Fruit fly (Drosophila melanogaster) whole organism, embryonic: ENCODE measurements around the gene RpS28-like.
A peak's percentile ranks its signal among the peaks of the same experiment; 100 is the strongest.

Experiments
- Atf-2 ChIP-seq: fragments of 200-800 bp; sonication (Bioruptor generic); optimal IDR thresholded peaks from 2 replicates; lab custom pipeline; 2016; ENCODE audit warnings: missing biosample characterization, missing genetic modification characterization
- CG10267 ChIP-seq: fragments of 200-800 bp; sonication (Bioruptor generic); optimal IDR thresholded peaks from 2 replicates; lab custom pipeline; 2018; ENCODE audit warnings: missing biosample characterization, mild to moderate bottlenecking, missing genetic modification characterization, moderate library complexity
- CG11456 ChIP-seq: fragments of 200-800 bp; sonication (Bioruptor generic); IDR thresholded peaks from 3 replicates; pipeline ENCODE4 v1.3.6; 2022; ENCODE audit warnings: missing biosample characterization, missing genetic modification characterization
- CG12391 ChIP-seq: fragments of 200-800 bp; sonication (Bioruptor generic); optimal IDR thresholded peaks from 3 replicates; lab custom pipeline; 2018; ENCODE audit warnings: missing biosample characterization, mild to moderate bottlenecking, missing genetic modification characterization, moderate library complexity
- CG13123 ChIP-seq: fragments of 200-800 bp; sonication (Bioruptor generic); optimal IDR thresholded peaks from 2 replicates; lab custom pipeline; 2016; ENCODE audit warnings: missing biosample characterization, missing genetic modification characterization
- CG13287 ChIP-seq: fragments of 200-800 bp; sonication (Bioruptor generic); IDR thresholded peaks from 2 replicates; pipeline ENCODE4 v1.3.6; 2022; ENCODE audit warnings: missing biosample characterization, missing genetic modification characterization; ENCODE audit not compliant: partially characterized antibody
- CG15514 ChIP-seq: fragments of 200-800 bp; sonication (Bioruptor generic); optimal IDR thresholded peaks from 3 replicates; lab custom pipeline; 2017; ENCODE audit warnings: missing biosample characterization, missing genetic modification characterization, mild to moderate bottlenecking, moderate library complexity, missing genetic modification reagents
- CG17186 ChIP-seq: fragments of 200-800 bp; sonication (Bioruptor generic); optimal IDR thresholded peaks from 3 replicates; lab custom pipeline; 2017; ENCODE audit warnings: missing biosample characterization, missing genetic modification reagents, missing genetic modification characterization
- CG1792 ChIP-seq: fragments of 200-800 bp; sonication (Bioruptor generic); optimal IDR thresholded peaks from 2 replicates; lab custom pipeline; 2016; ENCODE audit warnings: missing biosample characterization, missing genetic modification characterization
- CG30431 ChIP-seq: fragments of 200-800 bp; sonication (Bioruptor generic); optimal IDR thresholded peaks from 2 replicates; lab custom pipeline; 2017; ENCODE audit warnings: missing biosample characterization, missing genetic modification characterization
- CG31224 ChIP-seq: fragments of 200-800 bp; sonication (Bioruptor generic); IDR thresholded peaks from 2 replicates; pipeline ENCODE4 v1.3.6; 2022; ENCODE audit warnings: missing biosample characterization, missing genetic modification characterization
- CG3163 ChIP-seq: fragments of 200-800 bp; sonication (Bioruptor generic); optimal IDR thresholded peaks from 3 replicates; lab custom pipeline; 2016; ENCODE audit warnings: missing biosample characterization, missing genetic modification characterization
- CG34224 ChIP-seq: fragments of 200-800 bp; sonication (Bioruptor generic); IDR thresholded peaks from 3 replicates; pipeline ENCODE4 v1.3.6; 2022; ENCODE audit warnings: missing biosample characterization, missing genetic modification characterization; ENCODE audit not compliant: partially characterized antibody
- CG34376 ChIP-seq: fragments of 200-800 bp; sonication (Bioruptor generic); optimal IDR thresholded peaks from 2 replicates; lab custom pipeline; 2018; ENCODE audit warnings: missing biosample characterization, mild to moderate bottlenecking, missing genetic modification characterization
- CG6175 ChIP-seq: fragments of 200-800 bp; sonication (Bioruptor generic); IDR thresholded peaks from 3 replicates; pipeline ENCODE4 v1.3.6; 2022; ENCODE audit warnings: missing biosample characterization, missing genetic modification characterization
- CG6791 ChIP-seq: fragments of 200-800 bp; sonication (Bioruptor generic); IDR thresholded peaks from 3 replicates; pipeline ENCODE4 v1.3.6; 2022; ENCODE audit warnings: missing biosample characterization, missing genetic modification characterization; ENCODE audit not compliant: partially characterized antibody
- CG7372 ChIP-seq: fragments of 200-800 bp; sonication (Bioruptor generic); IDR thresholded peaks from 2 replicates; pipeline ENCODE4 v1.3.6; 2022; ENCODE audit warnings: missing biosample characterization, missing genetic modification characterization
- CG7745 ChIP-seq: fragments of 200-800 bp; sonication (Bioruptor generic); optimal IDR thresholded peaks from 2 replicates; lab custom pipeline; 2018; ENCODE audit warnings: missing biosample characterization, mild to moderate bottlenecking, missing genetic modification characterization, moderate library complexity
- CG8388 ChIP-seq: fragments of 200-800 bp; sonication (Bioruptor generic); optimal IDR thresholded peaks from 2 replicates; lab custom pipeline; 2019; ENCODE audit warnings: missing biosample characterization, mild to moderate bottlenecking, missing genetic modification characterization, moderate library complexity
- CG8924 ChIP-seq: fragments of 200-800 bp; optimal IDR thresholded peaks from 3 replicates; lab custom pipeline; 2019; ENCODE audit warnings: missing biosample characterization, mild to moderate bottlenecking, missing genetic modification characterization, moderate library complexity
- CTCF ChIP-seq: fragments of 200-800 bp; sonication (Bioruptor generic); optimal IDR thresholded peaks from 2 replicates; lab custom pipeline; 2017; ENCODE audit warnings: missing biosample characterization, mild to moderate bottlenecking, missing genetic modification characterization, moderate library complexity
- Deaf1 ChIP-seq: fragments of 200-800 bp; optimal IDR thresholded peaks from 3 replicates; lab custom pipeline; 2019; ENCODE audit warnings: missing biosample characterization, mild to moderate bottlenecking, missing genetic modification characterization, moderate library complexity
- Dek ChIP-seq: fragments of 200-800 bp; sonication (Bioruptor generic); optimal IDR thresholded peaks from 3 replicates; lab custom pipeline; 2019; ENCODE audit warnings: missing biosample characterization, mild to moderate bottlenecking, missing genetic modification characterization, moderate library complexity
- Dfd ChIP-seq, 2 experiments: fragments of >200 bp; optimal IDR thresholded peaks; 2 replicates each; lab custom pipeline; 2017; ENCODE audit warnings: missing biosample characterization in 2 of 2, missing genetic modification characterization in 2 of 2
- Eip74EF ChIP-seq, 2 experiments: fragments of 200-800 bp in 1 of 2; fragments of >200 bp in 1 of 2; sonication (Bioruptor generic) in 1 of 2; optimal IDR thresholded peaks; 2 replicates each; lab custom pipeline; 2017 to 2019; ENCODE audit warnings: missing biosample characterization in 2 of 2, missing genetic modification characterization in 2 of 2, mild to moderate bottlenecking in 1 of 2, moderate library complexity in 1 of 2
- Mes4 ChIP-seq: fragments of 200-800 bp; sonication (Bioruptor generic); optimal IDR thresholded peaks from 2 replicates; lab custom pipeline; 2016; ENCODE audit warnings: missing biosample characterization, missing genetic modification characterization
- Myb ChIP-seq: fragments of 200-800 bp; sonication (Bioruptor generic); optimal IDR thresholded peaks from 2 replicates; lab custom pipeline; 2016; ENCODE audit warnings: missing biosample characterization, missing genetic modification characterization
- NC2β ChIP-seq: fragments of 200-800 bp; sonication (Bioruptor generic); optimal IDR thresholded peaks from 2 replicates; lab custom pipeline; 2016; ENCODE audit warnings: missing biosample characterization, missing genetic modification characterization
- Ptx1 ChIP-seq: fragments of 200-800 bp; sonication (Bioruptor generic); IDR thresholded peaks from 2 replicates; pipeline ENCODE4 v1.3.6; 2022; ENCODE audit warnings: missing biosample characterization, missing genetic modification characterization
- Sry-δ ChIP-seq: fragments of 200-800 bp; sonication (Bioruptor generic); optimal IDR thresholded peaks from 2 replicates; lab custom pipeline; 2016; ENCODE audit warnings: missing biosample characterization, missing genetic modification characterization
- Trl ChIP-seq, 3 experiments: fragments of >200 bp in 2 of 3; fragments of 200-800 bp in 1 of 3; sonication (Bioruptor generic) in 1 of 3; optimal IDR thresholded peaks; 2 replicates in 1 of 3; 3 replicates in 2 of 3; lab custom pipeline; 2016 to 2017; ENCODE audit warnings: missing biosample characterization in 1 of 3, missing genetic modification characterization in 1 of 3
- ab ChIP-seq: fragments of 200-800 bp; sonication (Bioruptor generic); optimal IDR thresholded peaks from 2 replicates; lab custom pipeline; 2016; ENCODE audit warnings: missing biosample characterization, missing genetic modification characterization
- aop ChIP-seq: fragments of 200-800 bp; sonication (Bioruptor generic); IDR thresholded peaks from 2 replicates; pipeline ENCODE4 v1.3.6; 2022; ENCODE audit warnings: missing biosample characterization, missing genetic modification characterization
- cad ChIP-seq: fragments of >200 bp; optimal IDR thresholded peaks from 2 replicates; lab custom pipeline; 2017; ENCODE audit warnings: missing biosample characterization, missing genetic modification characterization
- ci ChIP-seq: fragments of 200-800 bp; sonication (Bioruptor generic); IDR thresholded peaks from 3 replicates; pipeline ENCODE4 v1.3.6; 2022; ENCODE audit warnings: missing biosample characterization, missing genetic modification characterization
- danr ChIP-seq: fragments of 200-800 bp; sonication (Bioruptor generic); IDR thresholded peaks from 2 replicates; pipeline ENCODE4 v1.3.6; 2022; ENCODE audit warnings: missing biosample characterization, missing genetic modification characterization
- fru ChIP-seq: fragments of >200 bp; optimal IDR thresholded peaks from 2 replicates; lab custom pipeline; 2017
- ftz-f1 ChIP-seq: fragments of 200-800 bp; sonication (Bioruptor generic); optimal IDR thresholded peaks from 2 replicates; lab custom pipeline; 2016; ENCODE audit warnings: missing biosample characterization, missing genetic modification characterization
- h ChIP-seq: fragments of >200 bp; optimal IDR thresholded peaks from 2 replicates; lab custom pipeline; 2017
- kay ChIP-seq: fragments of 200-800 bp; sonication (Bioruptor generic); optimal IDR thresholded peaks from 2 replicates; lab custom pipeline; 2016; ENCODE audit warnings: missing biosample characterization, missing genetic modification characterization
- knrl ChIP-seq: fragments of 200-800 bp; sonication (Bioruptor generic); IDR thresholded peaks from 3 replicates; pipeline ENCODE4 v1.3.6; 2022; ENCODE audit warnings: missing biosample characterization, missing genetic modification characterization; ENCODE audit not compliant: partially characterized antibody
- luna ChIP-seq: fragments of 200-800 bp; sonication (Bioruptor generic); optimal IDR thresholded peaks from 2 replicates; lab custom pipeline; 2016; ENCODE audit warnings: missing biosample characterization, missing genetic modification characterization
- mam ChIP-seq: fragments of 200-800 bp; sonication (Bioruptor generic); optimal IDR thresholded peaks from 3 replicates; lab custom pipeline; 2016; ENCODE audit warnings: missing biosample characterization, missing genetic modification characterization
- mirr ChIP-seq: fragments of 200-800 bp; sonication (Bioruptor generic); optimal IDR thresholded peaks from 3 replicates; lab custom pipeline; 2018; ENCODE audit warnings: missing biosample characterization, mild to moderate bottlenecking, missing genetic modification characterization
- nerfin-1 ChIP-seq: fragments of 200-800 bp; sonication (Bioruptor generic); optimal IDR thresholded peaks from 3 replicates; lab custom pipeline; 2019; ENCODE audit warnings: missing biosample characterization, mild to moderate bottlenecking, missing genetic modification characterization, moderate library complexity
- otp ChIP-seq: fragments of 200-800 bp; sonication (Bioruptor generic); IDR thresholded peaks from 3 replicates; pipeline ENCODE4, ENCODE4 v1.3.6; 2022; ENCODE audit warnings: missing biosample characterization, missing genetic modification characterization
- pho ChIP-seq: fragments of 200-800 bp; sonication (Bioruptor generic); optimal IDR thresholded peaks from 2 replicates; lab custom pipeline; 2016; ENCODE audit warnings: missing biosample characterization, missing genetic modification characterization
- ranshi ChIP-seq: fragments of 200-800 bp; sonication (Bioruptor generic); IDR thresholded peaks from 2 replicates; pipeline ENCODE4 v1.3.6; 2022; ENCODE audit warnings: missing biosample characterization, missing genetic modification characterization
- ro ChIP-seq: fragments of 200-800 bp; sonication (Bioruptor generic); IDR thresholded peaks from 2 replicates; pipeline ENCODE4 v1.3.6; 2022; ENCODE audit warnings: missing biosample characterization, missing genetic modification characterization
- sim ChIP-seq: fragments of 200-800 bp; sonication (Bioruptor generic); IDR thresholded peaks from 2 replicates; pipeline ENCODE4 v1.3.6; 2022; ENCODE audit warnings: missing biosample characterization, missing genetic modification characterization
- sob ChIP-seq: fragments of 200-800 bp; sonication (Bioruptor generic); IDR thresholded peaks from 2 replicates; pipeline ENCODE4 v1.3.6; 2022; ENCODE audit warnings: missing biosample characterization, missing genetic modification characterization
- unc-4 ChIP-seq: fragments of 200-800 bp; sonication (Bioruptor generic); IDR thresholded peaks from 2 replicates; pipeline ENCODE4 v1.3.6; 2022; ENCODE audit warnings: missing biosample characterization, missing genetic modification characterization; ENCODE audit not compliant: partially characterized antibody

RpS28-like gene

dm6 chr2L:9416244-9416758, 20.3 kb upstream of the RpS28-like start, which contains the start of gene Mco1:
Mco1 (plus strand) TSS chr2L:9416588.
- TF ChIP-seq luna (GFP tag; lab: Kevin White, UChicago) (no peak), CG34376 (GFP tag; lab: Kevin White, UChicago) (no peak), CG30431 (GFP tag; lab: Kevin White, UChicago) (no peak), CG7745 (no peak), CG1792 (GFP tag; lab: Kevin White, UChicago) (no peak), CG10267 (tag; lab: Kevin White, UChicago) (no peak), mirr (peak; percentile 65), CG11456 (no peak), CG6175 (GFP tag; lab: Robert Waterston, UW) (no peak), nerfin-1 (tag; lab: Kevin White, UChicago) (no peak), Eip74EF (GFP tag; optimal IDR thresholded peaks at IDR 0.05; lab: Kevin White, UChicago) (peak in 1 of 2 experiments; percentile 20), Dfd (GFP tag; optimal IDR thresholded peaks at IDR 0.05; lab: Kevin White, UChicago) (no peak), unc-4 (GFP tag; lab: Robert Waterston, UW) (no peak), CG34224 (GFP tag; lab: Robert Waterston, UW) (no peak), pho (GFP tag; lab: Kevin White, UChicago) (no peak), Mes4 (GFP tag; lab: Kevin White, UChicago) (no peak), kay (GFP tag; lab: Kevin White, UChicago) (no peak), CG15514 (GFP tag; lab: Kevin White, UChicago) (no peak), Ptx1 (GFP tag; lab: Robert Waterston, UW) (no peak), Atf-2 (GFP tag; lab: Kevin White, UChicago) (no peak), ftz-f1 (no peak), Trl (optimal IDR thresholded peaks at IDR 0.05; lab: Kevin White, UChicago) (peak; percentile 51 to 54), Trl (GFP tag; optimal IDR thresholded peaks at IDR 0.05; lab: Kevin White, UChicago) (no peak), Myb (GFP tag; lab: Kevin White, UChicago) (no peak), sim (GFP tag; lab: Robert Waterston, UW) (no peak), Sry-δ (GFP tag; lab: Kevin White, UChicago) (no peak), CG8388 (no peak), CG6791 (GFP tag; lab: Robert Waterston, UW) (no peak), h (no peak), NC2β (GFP tag; lab: Kevin White, UChicago) (no peak), danr (GFP tag; lab: Robert Waterston, UW) (no peak), CG17186 (GFP tag; lab: Kevin White, UChicago) (no peak), ro (GFP tag; lab: Robert Waterston, UW) (no peak), CG3163 (GFP tag; lab: Kevin White, UChicago) (peak; percentile 79), mam (GFP tag; lab: Kevin White, UChicago) (no peak), aop (GFP tag; lab: Robert Waterston, UW) (no peak), sob (GFP tag; lab: Robert Waterston, UW) (0 out of 2 replicates have a peak, but pooled peaks have one; percentile 9), Dek (tag; lab: Kevin White, UChicago) (no peak), CG7372 (GFP tag; lab: Robert Waterston, UW) (no peak), otp (GFP tag; lab: Robert Waterston, UW) (0 out of 3 replicates have a peak, but pooled peaks have one; percentile 6), ranshi (no peak), ci (GFP tag; lab: Robert Waterston, UW) (0 out of 3 replicates have a peak, but pooled peaks have one; percentile 17), Deaf1 (tag; lab: Kevin White, UChicago) (peak; percentile 90), CG13287 (GFP tag; lab: Robert Waterston, UW) (no peak; the same call in 1 of the 2 replicates), CG12391 (tag; lab: Kevin White, UChicago) (no peak), CG31224 (GFP tag; lab: Robert Waterston, UW) (no peak), ab (GFP tag; lab: Kevin White, UChicago) (no peak), knrl (GFP tag; lab: Robert Waterston, UW) (no peak), fru (lab: Kevin White, UChicago) (no peak), cad (GFP tag; lab: Kevin White, UChicago) (no peak), CG8924 (no peak), CG13123 (GFP tag; lab: Kevin White, UChicago) (no peak), CTCF (no peak)
